Worm (Caenorhabditis elegans): ENCODE measurements around the gene C07B5.3.

The C07B5.3 gene

ce11 chrX:9551112-9551511 lies 28.1 kb upstream of the C07B5.3 start (continued):
- TF ChIP-seq aha-1 (tag), result peak; percentile 92
- TF ChIP-seq lin-13 (GFP tag; optimal IDR thresholded peaks at IDR 0.05), result peak; percentile 6
- peak in 1 of 2 experiments; percentile 25 for TF ChIP-seq unc-62 (GFP tag; optimal IDR thresholded peaks at IDR 0.05 in 1 of 2)
- no peak for TF ChIP-seq unc-62 (tag; optimal IDR thresholded peaks at IDR 0.05)
- TF ChIP-seq dmd-6 (GFP tag; IDR thresholded peaks at IDR 0.05), result peak; percentile 73
- TF ChIP-seq hmg-1.1 (GFP tag; IDR thresholded peaks at IDR 0.05), result peak; percentile 67
- TF ChIP-seq lin-1 (GFP tag; IDR thresholded peaks at IDR 0.05), result 0 out of 2 replicates have a peak, but pooled peaks have one; percentile 45
- TF ChIP-seq ceh-32 (tag; optimal IDR thresholded peaks at IDR 0.05; ENCODE audit: poor library complexity), result no peak
- TF ChIP-seq ZK337.2 (GFP tag; IDR thresholded peaks at IDR 0.05), result no peak
- peak; percentile 44 for TF ChIP-seq nhr-25 (tag; optimal IDR thresholded peaks at IDR 0.05; ENCODE audit: borderline replicate concordance, insufficient read depth)
- no peak for TF ChIP-seq nhr-76 (tag; optimal IDR thresholded peaks at IDR 0.05)
- 0 out of 2 replicates have a peak, but pooled peaks have one; percentile 19 for TF ChIP-seq mxl-2 (GFP tag; conservative IDR thresholded peaks at IDR 0.05)
- no peak for TF ChIP-seq nhr-111 (GFP tag; optimal IDR thresholded peaks at IDR 0.05)
- 0 out of 2 replicates have a peak, but pooled peaks have one; percentile 49 for TF ChIP-seq php-3 (GFP tag; IDR thresholded peaks at IDR 0.05)
- no peak for TF ChIP-seq egl-27 (tag; optimal IDR thresholded peaks at IDR 0.05)
- TF ChIP-seq fkh-10 (GFP tag; optimal IDR thresholded peaks at IDR 0.05), result peak; percentile 26
- TF ChIP-seq ctbp-1 (GFP tag; IDR thresholded peaks at IDR 0.05), result no peak
- peak; percentile 36 for TF ChIP-seq mes-2 (tag; optimal IDR thresholded peaks at IDR 0.05; ENCODE audit: poor library complexity, severe bottlenecking)
- TF ChIP-seq nhr-42 (GFP tag; IDR thresholded peaks at IDR 0.05), result no peak
- TF ChIP-seq nhr-41 (GFP tag; IDR thresholded peaks at IDR 0.05), result peak; percentile 62; the same call in 1 of the 2 replicates

- TF ChIP-seq daf-8 (GFP tag; IDR thresholded peaks at IDR 0.05) (no peak), skn-1 (tag; optimal IDR thresholded peaks at IDR 0.05) (no peak), dmd-9 (GFP tag; IDR thresholded peaks at IDR 0.05) (no peak), ztf-11 (tag; optimal IDR thresholded peaks at IDR 0.05) (no peak), Y48G9A.11 (GFP tag; IDR thresholded peaks at IDR 0.05) (no peak), ces-1 (GFP tag; optimal IDR thresholded peaks at IDR 0.05) (no peak), Y75B8A.6 (GFP tag; IDR thresholded peaks at IDR 0.05) (no peak), nhr-111 (GFP tag; optimal IDR thresholded peaks at IDR 0.05) (no peak), nhr-77 (tag; optimal IDR thresholded peaks at IDR 0.05) (peak; percentile 25), mxl-2 (GFP tag; conservative IDR thresholded peaks at IDR 0.05) (no peak), unc-62 (GFP tag; optimal IDR thresholded peaks at IDR 0.05 in 1 of 2) (no peak), unc-62 (tag; optimal IDR thresholded peaks at IDR 0.05) (no peak), F26F4.8 (GFP tag; conservative IDR thresholded peaks at IDR 0.05) (no peak), zfp-3 (GFP tag; conservative IDR thresholded peaks at IDR 0.05) (no peak), rbr-2 (tag; optimal IDR thresholded peaks at IDR 0.05) (no peak), unc-130 (GFP tag; optimal IDR thresholded peaks at IDR 0.05) (no peak), hmg-1.1 (GFP tag; IDR thresholded peaks at IDR 0.05) (no peak), php-3 (GFP tag; IDR thresholded peaks at IDR 0.05) (0 out of 2 replicates have a peak, but pooled peaks have one; percentile 44), F10B5.3 (tag; optimal IDR thresholded peaks at IDR 0.05) (no peak), R02D3.7 (tag; optimal IDR thresholded peaks at IDR 0.05) (no peak), lir-3 (tag; optimal IDR thresholded peaks at IDR 0.05) (no peak), lin-1 (GFP tag; IDR thresholded peaks at IDR 0.05) (no peak), nhr-48 (tag; optimal IDR thresholded peaks at IDR 0.05) (no peak), tag-97 (GFP tag; IDR thresholded peaks at IDR 0.05) (no peak), nhr-237 (tag; optimal IDR thresholded peaks at IDR 0.05) (no peak), ceh-62 (tag; optimal IDR thresholded peaks at IDR 0.05) (no peak), daf-16 (GFP tag; optimal IDR thresholded peaks at IDR 0.05) (no peak), daf-16 (tag; optimal IDR thresholded peaks at IDR 0.05) (peak; percentile 90), ceh-20 (GFP tag; IDR thresholded peaks at IDR 0.05) (no peak), dpl-1 (GFP tag; optimal IDR thresholded peaks at IDR 0.05) (no peak), arid-1 (GFP tag; conservative IDR thresholded peaks at IDR 0.05) (no peak), dmd-8 (GFP tag; IDR thresholded peaks at IDR 0.05) (no peak), pqm-1 (tag; optimal IDR thresholded peaks at IDR 0.05) (peak; percentile 51), dmd-6 (GFP tag; IDR thresholded peaks at IDR 0.05) (peak; percentile 52), lin-39 (tag; optimal IDR thresholded peaks at IDR 0.05) (no peak), zip-11 (GFP tag; IDR thresholded peaks at IDR 0.05) (no peak), dve-1 (tag; optimal IDR thresholded peaks at IDR 0.05; ENCODE audit: insufficient read depth) (peak; percentile 65), sdz-12 (GFP tag; optimal IDR thresholded peaks at IDR 0.05) (no peak)
These were observed 27.5 kb upstream of the C07B5.3 start for ce11 chrX:9550519-9550918.
